Worm (Caenorhabditis elegans) whole organism, early embryonic: ENCODE data around the gene srsy-2.

ENCODE experiments used
- B0310.2 ChIP-seq: sonication (generic microtip); optimal IDR thresholded peaks from 2 replicates; lab custom pipeline; 2016; ENCODE audit warnings: mild to moderate bottlenecking, missing genetic modification characterization, missing compliant biosample characterization
- F13C5.2 ChIP-seq: sonication (generic microtip); optimal IDR thresholded peaks from 2 replicates; lab custom pipeline; 2017; ENCODE audit warnings: mild to moderate bottlenecking, missing genetic modification characterization, inconsistent platforms, missing compliant biosample characterization
- ama-1 ChIP-seq: fragments of 150-350 bp; optimal IDR thresholded peaks from 2 replicates; lab custom pipeline; 2014
- ceh-13 ChIP-seq: fragments of 200-800 bp; sonication (Bioruptor generic); optimal IDR thresholded peaks from 2 replicates; lab custom pipeline; 2018; ENCODE audit warnings: mild to moderate bottlenecking, missing genetic modification characterization, missing compliant biosample characterization
- ets-7 ChIP-seq: sonication (generic microtip); optimal IDR thresholded peaks from 2 replicates; lab custom pipeline; 2016; ENCODE audit warnings: missing genotype, missing genetic modification characterization, missing compliant biosample characterization
- flt-1 ChIP-seq: fragments of 200-800 bp; sonication (Bioruptor generic); IDR thresholded peaks from 2 replicates; pipeline ENCODE4 v1.3.6; 2022; ENCODE audit warnings: missing genetic modification characterization, missing compliant biosample characterization
- hmbx-1 ChIP-seq: sonication (generic microtip); optimal IDR thresholded peaks from 2 replicates; lab custom pipeline; 2016; ENCODE audit warnings: mild to moderate bottlenecking, missing genetic modification characterization, missing compliant biosample characterization
- hnd-1 ChIP-seq: sonication (generic microtip); optimal IDR thresholded peaks from 2 replicates; lab custom pipeline; 2016; ENCODE audit warnings: missing genetic modification characterization, missing compliant biosample characterization
- sea-1 ChIP-seq: fragments of 200-800 bp; sonication (Bioruptor generic); conservative IDR thresholded peaks from 2 replicates; pipeline ENCODE4 v1.3.6; 2022; ENCODE audit warnings: missing genetic modification characterization, missing compliant biosample characterization

ce11 chrII:6263685-6264084 lies 36.8 kb upstream of the srsy-2 start, which contains the start of gene F13H8.3:
- no peak for TF ChIP-seq hnd-1 (tag; lab: Kevin White, UChicago)
- TF ChIP-seq ama-1 (lab: Kevin White, UChicago), result no peak
- TF ChIP-seq hmbx-1 (tag; lab: Kevin White, UChicago), result no peak
- TF ChIP-seq ceh-13 (GFP tag; lab: Kevin White, UChicago), result no peak
- no peak for TF ChIP-seq B0310.2 (tag; lab: Kevin White, UChicago)
- no peak for TF ChIP-seq ets-7 (tag; lab: Kevin White, UChicago)
- no peak for TF ChIP-seq sea-1 (GFP tag; lab: Robert Waterston, UW)
- no peak for TF ChIP-seq F13C5.2
- no peak for TF ChIP-seq flt-1 (GFP tag; lab: Robert Waterston, UW)
